Worm (Caenorhabditis elegans): Measurements from ENCODE around the gene srd-34.

The srd-34 gene

DNA sequence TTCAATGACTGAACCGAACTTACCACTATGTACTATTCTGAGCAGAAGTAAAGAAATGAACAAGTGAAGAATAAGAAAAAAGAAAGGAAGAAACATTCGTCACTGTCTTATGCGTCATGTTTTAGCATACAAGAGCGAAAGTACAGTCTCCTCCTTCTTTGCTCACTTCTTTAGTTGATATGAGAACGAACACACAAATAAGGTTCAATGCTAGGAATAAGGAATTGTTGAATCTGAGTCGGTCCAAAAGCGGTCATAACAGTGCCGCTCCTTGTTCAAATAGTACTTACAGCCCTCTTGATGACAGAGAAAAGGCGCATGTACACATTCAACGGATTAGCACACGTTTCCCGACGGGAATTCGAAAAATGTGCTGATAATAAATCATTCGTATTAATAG, 9.8 kb downstream of the srd-34 start, which contains the start of gene F25D1.8:
TSS of gene F25D1.8 (plus strand) at position 301 of the 400 bp plus-strand sequence.
- TF ChIP-seq zip-2 (tag; optimal IDR thresholded peaks at IDR 0.05) (no peak), ceh-20 (GFP tag; IDR thresholded peaks at IDR 0.05) (no peak), Y105C5A.15 (GFP tag; IDR thresholded peaks at IDR 0.05) (no peak), php-3 (GFP tag; IDR thresholded peaks at IDR 0.05) (no peak), arid-1 (GFP tag; conservative IDR thresholded peaks at IDR 0.05) (no peak), lim-7 (GFP tag; IDR thresholded peaks at IDR 0.05) (no peak), zfp-2 (tag; optimal IDR thresholded peaks at IDR 0.05) (no peak), ceh-28 (tag; optimal IDR thresholded peaks at IDR 0.05) (no peak), lin-39 (tag; optimal IDR thresholded peaks at IDR 0.05) (no peak), dpl-1 (GFP tag; optimal IDR thresholded peaks at IDR 0.05) (no peak), hlh-30 (tag; optimal IDR thresholded peaks at IDR 0.05; ENCODE audit: insufficient read depth) (no peak), nhr-6 (tag; optimal IDR thresholded peaks at IDR 0.05) (no peak), nhr-42 (GFP tag; IDR thresholded peaks at IDR 0.05) (no peak), lin-15B (tag; optimal IDR thresholded peaks at IDR 0.05) (no peak), R02D3.7 (tag; optimal IDR thresholded peaks at IDR 0.05) (no peak), nhr-28 (tag; optimal IDR thresholded peaks at IDR 0.05) (no peak), F37D6.2 (tag; optimal IDR thresholded peaks at IDR 0.05) (no peak), hlh-11 (tag; optimal IDR thresholded peaks at IDR 0.05) (no peak), daf-19 (GFP tag; conservative IDR thresholded peaks at IDR 0.05) (no peak)

- TF ChIP-seq ZK337.2 (GFP tag; IDR thresholded peaks at IDR 0.05) (no peak), mxl-3 (GFP tag; optimal IDR thresholded peaks at IDR 0.05) (peak; percentile 94), Y105C5A.15 (GFP tag; IDR thresholded peaks at IDR 0.05) (no peak), tag-97 (GFP tag; IDR thresholded peaks at IDR 0.05) (no peak), T20F7.1 (GFP tag; optimal IDR thresholded peaks at IDR 0.05) (peak; percentile 81), zfp-2 (tag; optimal IDR thresholded peaks at IDR 0.05) (peak; percentile 6), dmd-6 (GFP tag; IDR thresholded peaks at IDR 0.05) (peak; percentile 84), mep-1 (tag; optimal IDR thresholded peaks at IDR 0.05) (peak; percentile 94), lin-38 (GFP tag; IDR thresholded peaks at IDR 0.05) (no peak; the same call in 1 of the 2 replicates), nhr-102 (tag; optimal IDR thresholded peaks at IDR 0.05) (peak; percentile 81), hlh-30 (tag; optimal IDR thresholded peaks at IDR 0.05; ENCODE audit: insufficient read depth) (peak; percentile 87), Y75B8A.6 (GFP tag; IDR thresholded peaks at IDR 0.05) (no peak), madf-9 (GFP tag; conservative IDR thresholded peaks at IDR 0.05) (no peak; the same call in 1 of the 2 replicates), spr-1 (tag; optimal IDR thresholded peaks at IDR 0.05) (peak; percentile 59), Y48G9A.11 (GFP tag; IDR thresholded peaks at IDR 0.05) (no peak), Y5F2A.4 (GFP tag; optimal IDR thresholded peaks at IDR 0.05) (no peak), ceh-32 (tag; optimal IDR thresholded peaks at IDR 0.05; ENCODE audit: poor library complexity) (no peak), rbr-2 (tag; optimal IDR thresholded peaks at IDR 0.05) (peak; percentile 93), attf-4 (tag; optimal IDR thresholded peaks at IDR 0.05) (no peak), F44E2.7 (GFP tag; IDR thresholded peaks at IDR 0.05) (no peak), lin-39 (tag; optimal IDR thresholded peaks at IDR 0.05) (no peak), cey-2 (tag; optimal IDR thresholded peaks at IDR 0.05; ENCODE audit: borderline replicate concordance, insufficient read depth) (no peak), nhr-11 (tag; optimal IDR thresholded peaks at IDR 0.05) (peak; percentile 94), ceh-28 (tag; optimal IDR thresholded peaks at IDR 0.05) (peak; percentile 44), hlh-11 (tag; optimal IDR thresholded peaks at IDR 0.05) (peak; percentile 89), ceh-82 (tag; optimal IDR thresholded peaks at IDR 0.05) (no peak), lsy-2 (tag; optimal IDR thresholded peaks at IDR 0.05) (peak; percentile 75 to 93), ceh-44 (GFP tag; IDR thresholded peaks at IDR 0.05) (no peak), daf-8 (GFP tag; IDR thresholded peaks at IDR 0.05) (no peak), snpc-4 (tag; optimal IDR thresholded peaks at IDR 0.05) (peak; percentile 38), unc-130 (GFP tag; optimal IDR thresholded peaks at IDR 0.05) (peak; percentile 46), ama-1 (optimal IDR thresholded peaks at IDR 0.05) (peak; percentile 83), nhr-77 (tag; optimal IDR thresholded peaks at IDR 0.05) (peak; percentile 77), dpl-1 (GFP tag; optimal IDR thresholded peaks at IDR 0.05) (peak; percentile 96), F26F4.8 (GFP tag; conservative IDR thresholded peaks at IDR 0.05) (no peak), spr-3 (GFP tag; optimal IDR thresholded peaks at IDR 0.05) (peak; percentile 62), vab-7 (GFP tag; IDR thresholded peaks at IDR 0.05) (peak; percentile 37; the same call in 1 of the 2 replicates), mxl-2 (GFP tag; conservative IDR thresholded peaks at IDR 0.05) (no peak)
Observed at ce11 chrV:10536808-10537207, 12.1 kb downstream of the srd-34 start.

All from whole organism, L4 larva.